Worm (Caenorhabditis elegans) whole organism, L1 larva: Measurements from ENCODE around the gene C25G4.3.

Experiments used
- C16A3.4 ChIP-seq: fragments of 150-350 bp; optimal IDR thresholded peaks from 2 replicates; lab custom pipeline; 2014; ENCODE audit warnings: missing biosample characterization, missing genetic modification characterization
- aha-1 ChIP-seq: fragments of 150-350 bp; optimal IDR thresholded peaks from 2 replicates; lab custom pipeline; 2014; ENCODE audit warnings: missing biosample characterization, missing genetic modification characterization
- ceh-82 ChIP-seq, 3 experiments: fragments of 150-350 bp in 1 of 3; sonication (generic microtip) in 2 of 3; optimal IDR thresholded peaks; 2 replicates each; lab custom pipeline; 2014 to 2017; ENCODE audit warnings: missing biosample characterization in 3 of 3, missing genetic modification characterization in 3 of 3
- ceh-90 ChIP-seq: sonication (generic microtip); optimal IDR thresholded peaks from 2 replicates; lab custom pipeline; 2016; ENCODE audit warnings: missing genetic modification characterization, missing compliant biosample characterization
- dpl-1 ChIP-seq, 3 experiments: fragments of 150-350 bp in 2 of 3; sonication (generic microtip) in 1 of 3; optimal IDR thresholded peaks; 2 replicates each; lab custom pipeline; 2014 to 2017; ENCODE audit warnings: missing biosample characterization in 3 of 3, missing genetic modification characterization in 3 of 3, missing genetic modification reagents in 3 of 3
- dsc-1 ChIP-seq: sonication (generic microtip); optimal IDR thresholded peaks from 2 replicates; lab custom pipeline; 2016; ENCODE audit warnings: mild to moderate bottlenecking, missing genetic modification characterization, missing compliant biosample characterization
- efl-1 ChIP-seq, 4 experiments: fragments of 150-350 bp; optimal IDR thresholded peaks in 3 of 4; peaks in 1 of 4; 1 replicate in 1 of 4; 2 replicates in 3 of 4; lab custom pipeline; 2014; ENCODE audit warnings: missing biosample characterization in 2 of 4, missing genetic modification characterization in 2 of 4, missing genetic modification reagents in 2 of 4
- efl-3 ChIP-seq: fragments of 200-800 bp; sonication (Bioruptor generic); optimal IDR thresholded peaks from 2 replicates; lab custom pipeline; 2018; ENCODE audit warnings: mild to moderate bottlenecking, missing genetic modification characterization, missing compliant biosample characterization
- elt-2 ChIP-seq: sonication (generic microtip); optimal IDR thresholded peaks from 2 replicates; lab custom pipeline; 2016; ENCODE audit warnings: missing genetic modification characterization, mild to moderate bottlenecking, inconsistent platforms, missing compliant biosample characterization, missing genetic modification reagents
- elt-3 ChIP-seq, 6 experiments: fragments of 150-350 bp in 1 of 6; sonication (generic microtip); optimal IDR thresholded peaks; 2 replicates each; lab custom pipeline; 2017 to 2018; ENCODE audit warnings: missing biosample characterization in 6 of 6, missing genetic modification characterization in 6 of 6, inconsistent platforms in 1 of 6
- fkh-10 ChIP-seq: sonication (generic microtip); optimal IDR thresholded peaks from 2 replicates; lab custom pipeline; 2017; ENCODE audit warnings: missing biosample characterization, missing genetic modification reagents, missing genetic modification characterization
- fkh-4 ChIP-seq: sonication (generic microtip); optimal IDR thresholded peaks from 2 replicates; lab custom pipeline; 2016; ENCODE audit warnings: missing compliant biosample characterization, missing genetic modification characterization, borderline replicate concordance
- fos-1 ChIP-seq: fragments of 150-350 bp; optimal IDR thresholded peaks from 2 replicates; lab custom pipeline; 2014; ENCODE audit warnings: missing biosample characterization, missing genetic modification characterization
- hlh-4 ChIP-seq: sonication (generic microtip); optimal IDR thresholded peaks from 2 replicates; lab custom pipeline; 2016; ENCODE audit warnings: mild to moderate bottlenecking, missing genetic modification characterization, missing compliant biosample characterization
- hpl-2 ChIP-seq: fragments of 150-350 bp; optimal IDR thresholded peaks from 2 replicates; lab custom pipeline; 2014; ENCODE audit warnings: missing biosample characterization, missing genetic modification reagents, missing genetic modification characterization
- jun-1 ChIP-seq: fragments of 150-350 bp; optimal IDR thresholded peaks from 2 replicates; lab custom pipeline; 2014; ENCODE audit warnings: missing biosample characterization, missing genetic modification reagents, missing genetic modification characterization
- lin-14 ChIP-seq: fragments of 200-800 bp; sonication (Bioruptor generic); optimal IDR thresholded peaks from 2 replicates; lab custom pipeline; 2018; ENCODE audit warnings: mild to moderate bottlenecking, missing genetic modification characterization, moderate library complexity, missing compliant biosample characterization
- lin-35 ChIP-seq, 2 experiments: fragments of 150-350 bp; optimal IDR thresholded peaks; 2 replicates each; lab custom pipeline; 2014; ENCODE audit warnings: missing biosample characterization in 2 of 2, missing genetic modification characterization in 2 of 2, missing genetic modification reagents in 2 of 2
- lin-39 ChIP-seq: fragments of 150-350 bp; optimal IDR thresholded peaks from 2 replicates; lab custom pipeline; 2014; ENCODE audit warnings: missing biosample characterization, missing genetic modification reagents, missing genetic modification characterization
- lir-3 ChIP-seq: sonication (generic microtip); optimal IDR thresholded peaks from 2 replicates; lab custom pipeline; 2016; ENCODE audit warnings: mild to moderate bottlenecking, missing genetic modification characterization, moderate library complexity, missing compliant biosample characterization; ENCODE audit not compliant: poor library complexity
- lsy-2 ChIP-seq, 2 experiments: fragments of 150-350 bp; optimal IDR thresholded peaks; 2 replicates each; lab custom pipeline; 2014; ENCODE audit warnings: missing biosample characterization in 2 of 2, missing genetic modification characterization in 2 of 2
- mdl-1 ChIP-seq, 2 experiments: fragments of 150-350 bp; optimal IDR thresholded peaks; 2 replicates each; lab custom pipeline; 2014 to 2017; ENCODE audit warnings: missing biosample characterization in 2 of 2, missing genetic modification characterization in 2 of 2, inconsistent platforms in 1 of 2
- mef-2 ChIP-seq: fragments of 150-350 bp; optimal IDR thresholded peaks from 2 replicates; lab custom pipeline; 2014; ENCODE audit warnings: missing biosample characterization, missing genetic modification characterization
- mep-1 ChIP-seq: fragments of 150-350 bp; optimal IDR thresholded peaks from 2 replicates; lab custom pipeline; 2014; ENCODE audit warnings: missing biosample characterization, missing genetic modification characterization
- nhr-19 ChIP-seq: fragments of 200-800 bp; sonication (Bioruptor generic); conservative IDR thresholded peaks from 2 replicates; pipeline ENCODE4 v1.3.6; 2022; ENCODE audit warnings: missing genetic modification characterization, missing compliant biosample characterization
- nhr-20 ChIP-seq: sonication (generic microtip); optimal IDR thresholded peaks from 2 replicates; lab custom pipeline; 2016; ENCODE audit warnings: mild to moderate bottlenecking, missing genetic modification characterization, missing compliant biosample characterization
- nhr-237 ChIP-seq: fragments of 150-350 bp; optimal IDR thresholded peaks from 2 replicates; lab custom pipeline; 2014; ENCODE audit warnings: missing biosample characterization, missing genetic modification characterization
- nhr-47 ChIP-seq: sonication (generic microtip); optimal IDR thresholded peaks from 2 replicates; lab custom pipeline; 2016; ENCODE audit warnings: mild to moderate bottlenecking, missing genetic modification characterization, moderate library complexity, missing compliant biosample characterization
- nhr-71 ChIP-seq: sonication (generic microtip); optimal IDR thresholded peaks from 2 replicates; lab custom pipeline; 2016; ENCODE audit warnings: mild to moderate bottlenecking, missing genetic modification characterization, moderate library complexity, missing compliant biosample characterization
- nhr-77 ChIP-seq: fragments of 150-350 bp; optimal IDR thresholded peaks from 2 replicates; lab custom pipeline; 2014; ENCODE audit warnings: missing biosample characterization, missing genetic modification characterization
- nhr-85 ChIP-seq: sonication (generic microtip); peaks from one replicate; lab custom pipeline; 2016; ENCODE audit warnings: missing genetic modification characterization, inconsistent platforms, missing compliant biosample characterization
- nhr-90 ChIP-seq: sonication (generic microtip); optimal IDR thresholded peaks from 2 replicates; lab custom pipeline; 2016; ENCODE audit warnings: mild to moderate bottlenecking, missing genetic modification characterization, missing compliant biosample characterization; ENCODE audit not compliant: poor library complexity
- pag-3 ChIP-seq: sonication (generic microtip); optimal IDR thresholded peaks from 2 replicates; lab custom pipeline; 2017; ENCODE audit warnings: missing genetic modification characterization, mild to moderate bottlenecking, missing compliant biosample characterization, antibody characterized with exemption, borderline replicate concordance; ENCODE audit not compliant: insufficient read depth
- rnt-1 ChIP-seq: sonication (generic microtip); optimal IDR thresholded peaks from 2 replicates; lab custom pipeline; 2016; ENCODE audit warnings: mild to moderate bottlenecking, missing genetic modification characterization, moderate library complexity, missing compliant biosample characterization
- snu-23 ChIP-seq: sonication (generic microtip); optimal IDR thresholded peaks from 2 replicates; lab custom pipeline; 2016; ENCODE audit warnings: missing genetic modification characterization, missing compliant biosample characterization
- sup-37 ChIP-seq: fragments of 200-800 bp; sonication (Bioruptor generic); optimal IDR thresholded peaks from 2 replicates; lab custom pipeline; 2018; ENCODE audit warnings: mild to moderate bottlenecking, missing genetic modification characterization, missing compliant biosample characterization
- swsn-7 ChIP-seq: sonication (generic microtip); optimal IDR thresholded peaks from 2 replicates; lab custom pipeline; 2016; ENCODE audit warnings: missing genetic modification characterization, missing compliant biosample characterization
- tbx-2 ChIP-seq: sonication (generic microtip); optimal IDR thresholded peaks from 2 replicates; lab custom pipeline; 2016; ENCODE audit warnings: missing genetic modification characterization, missing compliant biosample characterization
- unc-86 ChIP-seq: sonication (generic microtip); optimal IDR thresholded peaks from 2 replicates; lab custom pipeline; 2016; ENCODE audit warnings: missing genetic modification characterization, missing compliant biosample characterization
- unc-98 ChIP-seq: fragments of 200-800 bp; sonication (Bioruptor generic); IDR thresholded peaks from 2 replicates; pipeline ENCODE4 v1.3.6; 2022; ENCODE audit warnings: missing genetic modification characterization, missing compliant biosample characterization
- vab-15 ChIP-seq: sonication (generic microtip); optimal IDR thresholded peaks from 2 replicates; lab custom pipeline; 2017; ENCODE audit warnings: missing genotype, mild to moderate bottlenecking, missing genetic modification characterization, missing compliant biosample characterization
- xbp-1 ChIP-seq: sonication (generic microtip); optimal IDR thresholded peaks from 2 replicates; lab custom pipeline; 2016; ENCODE audit warnings: missing genetic modification characterization, missing compliant biosample characterization
- zip-4 ChIP-seq: fragments of 200-800 bp; sonication (Bioruptor generic); optimal IDR thresholded peaks from 2 replicates; lab custom pipeline; 2018; ENCODE audit warnings: mild to moderate bottlenecking, missing genetic modification characterization, moderate library complexity, missing compliant biosample characterization

Gene C25G4.3

DNA sequence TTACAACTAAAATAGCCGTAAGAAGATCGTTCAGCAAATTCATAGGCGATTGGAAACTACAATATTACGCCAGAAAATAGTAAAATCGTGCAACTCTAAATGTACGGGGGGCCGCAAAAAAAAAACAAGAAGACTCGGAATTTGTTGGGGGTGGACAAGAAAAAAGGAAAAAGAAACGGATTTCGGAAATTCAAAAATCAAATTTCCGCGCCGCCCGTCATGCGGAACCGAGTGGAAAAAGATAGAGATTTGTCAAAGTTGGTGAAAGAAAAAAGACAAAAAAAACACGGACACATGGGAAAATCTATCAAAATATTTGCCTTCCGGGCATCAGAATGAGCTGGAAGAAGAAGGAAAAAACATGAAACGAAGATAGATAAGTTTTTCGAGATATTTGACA, 26.4 kb downstream of the C25G4.3 start:
- peak; percentile 74 for TF ChIP-seq fkh-10
- TF ChIP-seq unc-86 (tag; lab: Kevin White, UChicago), result no peak
- TF ChIP-seq lin-14 (GFP tag; lab: Kevin White, UChicago), result peak; percentile 74

ce11 chrIV:12417536-12418195, 28.0 kb downstream of the C25G4.3 start, which contains the start of gene F08G5.3:
TSS of gene F08G5.3 (minus strand) at chrIV:12417586.
- peak; percentile 72 for TF ChIP-seq nhr-85
- TF ChIP-seq nhr-20 (tag; lab: Kevin White, UChicago), result peak; percentile 50
- no peak for TF ChIP-seq aha-1 (tag; lab: Kevin White, UChicago)
- peak; percentile 62 for TF ChIP-seq snu-23 (GFP tag; lab: Kevin White, UChicago)
- TF ChIP-seq efl-3, result no peak
- no peak for TF ChIP-seq nhr-237 (tag; lab: Kevin White, UChicago)
- peak; percentile 49 for TF ChIP-seq nhr-47
- 0 out of 2 replicates have a peak, but pooled peaks have one; percentile 7 for TF ChIP-seq unc-98 (GFP tag; lab: Robert Waterston, UW)
- TF ChIP-seq pag-3 (tag; lab: Kevin White, UChicago), result no peak
- peak; percentile 28 for TF ChIP-seq nhr-77 (tag; lab: Kevin White, UChicago)
- TF ChIP-seq rnt-1, result peak; percentile 4
- peak in 2 of 3 experiments; percentile 16 to 27 for TF ChIP-seq dpl-1 (GFP tag; optimal IDR thresholded peaks at IDR 0.05; lab: Kevin White, UChicago)
- peak; percentile 57 for TF ChIP-seq nhr-90 (tag; lab: Kevin White, UChicago)
- TF ChIP-seq vab-15 (tag; lab: Kevin White, UChicago), result no peak
- TF ChIP-seq hlh-4 (tag; lab: Kevin White, UChicago), result no peak
- peak; percentile 29 for TF ChIP-seq tbx-2 (tag; lab: Kevin White, UChicago)
- peak; percentile 24 for TF ChIP-seq xbp-1 (tag; lab: Kevin White, UChicago)
- peak in 1 of 2 experiments; percentile 40 for TF ChIP-seq mdl-1 (tag; optimal IDR thresholded peaks at IDR 0.05; lab: Kevin White, UChicago)
- peak in 1 of 2 experiments; percentile 43 for TF ChIP-seq efl-1 (optimal IDR thresholded peaks at IDR 0.05; lab: Kevin White, UChicago)
- peak; percentile 17 to 92 for TF ChIP-seq efl-1 (GFP tag; optimal IDR thresholded peaks at IDR 0.05 in 1 of 2; lab: Kevin White, UChicago)
- peak; percentile 25 to 69 for TF ChIP-seq lin-35 (GFP tag; optimal IDR thresholded peaks at IDR 0.05; lab: Kevin White, UChicago)
- TF ChIP-seq lsy-2 (tag; optimal IDR thresholded peaks at IDR 0.05; lab: Kevin White, UChicago), result peak; percentile 30 to 62
- peak; percentile 18 for TF ChIP-seq zip-4 (GFP tag; lab: Kevin White, UChicago)
- no peak for TF ChIP-seq fos-1 (tag; lab: Kevin White, UChicago)
- TF ChIP-seq elt-3 (tag; optimal IDR thresholded peaks at IDR 0.05; lab: Kevin White, UChicago), result peak in 1 of 6 experiments; percentile 43
- TF ChIP-seq ceh-82 (tag; optimal IDR thresholded peaks at IDR 0.05; lab: Kevin White, UChicago), result peak in 1 of 3 experiments; percentile 8
- no peak for TF ChIP-seq ceh-90 (tag; lab: Kevin White, UChicago)
- no peak for TF ChIP-seq jun-1 (tag; lab: Kevin White, UChicago)
- TF ChIP-seq lir-3, result peak; percentile 27
- TF ChIP-seq lin-39 (tag; lab: Kevin White, UChicago), result no peak
- TF ChIP-seq fkh-4 (tag; lab: Kevin White, UChicago), result no peak
- peak; percentile 34 for TF ChIP-seq swsn-7 (tag; lab: Kevin White, UChicago)
- TF ChIP-seq mep-1 (tag; lab: Kevin White, UChicago), result peak; percentile 21
- TF ChIP-seq sup-37 (GFP tag; lab: Kevin White, UChicago), result no peak
- TF ChIP-seq nhr-71, result peak; percentile 65
- no peak for TF ChIP-seq hpl-2 (GFP tag; lab: Kevin White, UChicago)
- TF ChIP-seq elt-2 (tag; lab: Kevin White, UChicago), result peak; percentile 30
- TF ChIP-seq dsc-1, result peak; percentile 56
- peak; percentile 4 for TF ChIP-seq mef-2
- peak; percentile 41 for TF ChIP-seq C16A3.4
- TF ChIP-seq nhr-19, result peak; percentile 22; the same call in 1 of the 2 replicates
- TF ChIP-seq lin-14 (GFP tag; lab: Kevin White, UChicago), result peak; percentile 62
